Worm (Caenorhabditis elegans) whole organism, midembryonic: Measurements from ENCODE around the gene tsct-1.

ENCODE experiments used
- T22C8.4 ChIP-seq: fragments of 200-800 bp; sonication (Bioruptor generic); IDR thresholded peaks from 2 replicates; pipeline ENCODE4 v1.3.6; 2022; ENCODE audit warnings: missing genetic modification characterization, missing compliant biosample characterization
- ref-1 ChIP-seq: fragments of 200-800 bp; sonication (Bioruptor generic); conservative IDR thresholded peaks from 2 replicates; pipeline ENCODE4 v1.3.6; 2022; ENCODE audit warnings: missing genetic modification reagents, missing genetic modification characterization, missing compliant biosample characterization

ce11 chrX:12467660-12468111, 33.8 kb downstream of the tsct-1 start, which contains the start of gene myo-2:
- TF ChIP-seq T22C8.4 (GFP tag; lab: Robert Waterston, UW) (no peak), ref-1 (GFP tag; lab: Robert Waterston, UW) (no peak)
